Worm (Caenorhabditis elegans) whole organism, L1 larva: ENCODE measurements around the gene csq-1.

Experiments
- C04F5.9 ChIP-seq: sonication (generic microtip); optimal IDR thresholded peaks from 2 replicates; lab custom pipeline; 2016; ENCODE audit warnings: missing genetic modification characterization, missing compliant biosample characterization
- C16A3.4 ChIP-seq: fragments of 150-350 bp; optimal IDR thresholded peaks from 2 replicates; lab custom pipeline; 2014; ENCODE audit warnings: missing biosample characterization, missing genetic modification characterization
- C34B4.2 ChIP-seq: sonication (generic microtip); optimal IDR thresholded peaks from 2 replicates; lab custom pipeline; 2017; ENCODE audit warnings: mild to moderate bottlenecking, missing genetic modification characterization, missing compliant biosample characterization
- F16B12.6 ChIP-seq: fragments of 150-350 bp; optimal IDR thresholded peaks from 2 replicates; lab custom pipeline; 2014; ENCODE audit warnings: missing biosample characterization, missing genetic modification characterization
- alr-1 ChIP-seq: fragments of 200-800 bp; sonication (Bioruptor generic); optimal IDR thresholded peaks from 2 replicates; lab custom pipeline; 2018; ENCODE audit warnings: borderline replicate concordance, mild to moderate bottlenecking, missing genetic modification characterization, missing compliant biosample characterization
- aly-2 ChIP-seq: fragments of 150-350 bp; optimal IDR thresholded peaks from 2 replicates; lab custom pipeline; 2014; ENCODE audit warnings: missing biosample characterization, missing genetic modification characterization
- ama-1 ChIP-seq: fragments of 150-350 bp; optimal IDR thresholded peaks from 2 replicates; lab custom pipeline; 2014
- blmp-1 ChIP-seq: fragments of 150-350 bp; optimal IDR thresholded peaks from 2 replicates; lab custom pipeline; 2014; ENCODE audit warnings: missing biosample characterization, missing genetic modification characterization
- ceh-8 ChIP-seq: fragments of 200-800 bp; sonication (Bioruptor generic); optimal IDR thresholded peaks from 2 replicates; lab custom pipeline; 2018; ENCODE audit warnings: mild to moderate bottlenecking, missing genetic modification characterization, moderate library complexity, missing compliant biosample characterization
- ceh-88 ChIP-seq: fragments of 200-800 bp; sonication (Bioruptor generic); IDR thresholded peaks from 2 replicates; pipeline ENCODE4 v1.3.6; 2022; ENCODE audit warnings: missing genetic modification characterization, missing compliant biosample characterization
- ceh-90 ChIP-seq: sonication (generic microtip); optimal IDR thresholded peaks from 2 replicates; lab custom pipeline; 2016; ENCODE audit warnings: missing genetic modification characterization, missing compliant biosample characterization
- dpl-1 ChIP-seq, 3 experiments: fragments of 150-350 bp in 2 of 3; sonication (generic microtip) in 1 of 3; optimal IDR thresholded peaks; 2 replicates each; lab custom pipeline; 2014 to 2017; ENCODE audit warnings: missing biosample characterization in 3 of 3, missing genetic modification characterization in 3 of 3, missing genetic modification reagents in 3 of 3
- dsc-1 ChIP-seq: sonication (generic microtip); optimal IDR thresholded peaks from 2 replicates; lab custom pipeline; 2016; ENCODE audit warnings: mild to moderate bottlenecking, missing genetic modification characterization, missing compliant biosample characterization
- efl-1 ChIP-seq, 4 experiments: fragments of 150-350 bp; optimal IDR thresholded peaks in 3 of 4; peaks in 1 of 4; 1 replicate in 1 of 4; 2 replicates in 3 of 4; lab custom pipeline; 2014; ENCODE audit warnings: missing biosample characterization in 2 of 4, missing genetic modification characterization in 2 of 4, missing genetic modification reagents in 2 of 4
- egl-13 ChIP-seq: sonication (generic microtip); optimal IDR thresholded peaks from 2 replicates; lab custom pipeline; 2016; ENCODE audit warnings: missing genotype, missing genetic modification reagents, missing genetic modification characterization, missing compliant biosample characterization
- egl-27 ChIP-seq, 2 experiments: fragments of 150-350 bp in 1 of 2; sonication (generic microtip); optimal IDR thresholded peaks; 3 replicates each; lab custom pipeline; 2017 to 2018; ENCODE audit warnings: missing biosample characterization in 2 of 2, missing genetic modification characterization in 2 of 2, missing genetic modification reagents in 2 of 2
- elt-3 ChIP-seq, 6 experiments: fragments of 150-350 bp in 1 of 6; sonication (generic microtip); optimal IDR thresholded peaks; 2 replicates each; lab custom pipeline; 2017 to 2018; ENCODE audit warnings: missing biosample characterization in 6 of 6, missing genetic modification characterization in 6 of 6, inconsistent platforms in 1 of 6
- fkh-10 ChIP-seq: sonication (generic microtip); optimal IDR thresholded peaks from 2 replicates; lab custom pipeline; 2017; ENCODE audit warnings: missing biosample characterization, missing genetic modification reagents, missing genetic modification characterization
- fkh-4 ChIP-seq: sonication (generic microtip); optimal IDR thresholded peaks from 2 replicates; lab custom pipeline; 2016; ENCODE audit warnings: missing compliant biosample characterization, missing genetic modification characterization, borderline replicate concordance
- fos-1 ChIP-seq: fragments of 150-350 bp; optimal IDR thresholded peaks from 2 replicates; lab custom pipeline; 2014; ENCODE audit warnings: missing biosample characterization, missing genetic modification characterization
- hlh-17 ChIP-seq: fragments of 200-800 bp; sonication (Bioruptor generic); optimal IDR thresholded peaks from 2 replicates; lab custom pipeline; 2018; ENCODE audit warnings: missing genetic modification characterization, mild to moderate bottlenecking, missing compliant biosample characterization, moderate library complexity, borderline replicate concordance
- jun-1 ChIP-seq: fragments of 150-350 bp; optimal IDR thresholded peaks from 2 replicates; lab custom pipeline; 2014; ENCODE audit warnings: missing biosample characterization, missing genetic modification reagents, missing genetic modification characterization
- lin-13 ChIP-seq: fragments of 150-350 bp; optimal IDR thresholded peaks from 2 replicates; lab custom pipeline; 2014; ENCODE audit warnings: missing biosample characterization, missing genetic modification reagents, missing genetic modification characterization
- lin-15B ChIP-seq: fragments of 150-350 bp; sonication (generic microtip); optimal IDR thresholded peaks from 3 replicates; lab custom pipeline; 2014; ENCODE audit warnings: missing biosample characterization, missing genetic modification characterization
- lir-3 ChIP-seq: sonication (generic microtip); optimal IDR thresholded peaks from 2 replicates; lab custom pipeline; 2016; ENCODE audit warnings: mild to moderate bottlenecking, missing genetic modification characterization, moderate library complexity, missing compliant biosample characterization; ENCODE audit not compliant: poor library complexity
- lsy-2 ChIP-seq, 2 experiments: fragments of 150-350 bp; optimal IDR thresholded peaks; 2 replicates each; lab custom pipeline; 2014; ENCODE audit warnings: missing biosample characterization in 2 of 2, missing genetic modification characterization in 2 of 2
- mab-9 ChIP-seq: fragments of 200-800 bp; sonication (Bioruptor generic); IDR thresholded peaks from 2 replicates; pipeline ENCODE4 v1.3.6; 2022; ENCODE audit warnings: missing genetic modification reagents, missing genetic modification characterization, missing compliant biosample characterization
- mdl-1 ChIP-seq, 2 experiments: fragments of 150-350 bp; optimal IDR thresholded peaks; 2 replicates each; lab custom pipeline; 2014 to 2017; ENCODE audit warnings: missing biosample characterization in 2 of 2, missing genetic modification characterization in 2 of 2, inconsistent platforms in 1 of 2
- mef-2 ChIP-seq: fragments of 150-350 bp; optimal IDR thresholded peaks from 2 replicates; lab custom pipeline; 2014; ENCODE audit warnings: missing biosample characterization, missing genetic modification characterization
- nhr-12 ChIP-seq: sonication (generic microtip); optimal IDR thresholded peaks from 2 replicates; lab custom pipeline; 2017; ENCODE audit warnings: missing biosample characterization, missing genetic modification characterization
- nhr-20 ChIP-seq: sonication (generic microtip); optimal IDR thresholded peaks from 2 replicates; lab custom pipeline; 2016; ENCODE audit warnings: mild to moderate bottlenecking, missing genetic modification characterization, missing compliant biosample characterization
- nhr-237 ChIP-seq: fragments of 150-350 bp; optimal IDR thresholded peaks from 2 replicates; lab custom pipeline; 2014; ENCODE audit warnings: missing biosample characterization, missing genetic modification characterization
- nhr-28 ChIP-seq: fragments of 150-350 bp; optimal IDR thresholded peaks from 2 replicates; lab custom pipeline; 2014; ENCODE audit warnings: missing biosample characterization, missing genetic modification characterization
- nhr-47 ChIP-seq: sonication (generic microtip); optimal IDR thresholded peaks from 2 replicates; lab custom pipeline; 2016; ENCODE audit warnings: mild to moderate bottlenecking, missing genetic modification characterization, moderate library complexity, missing compliant biosample characterization
- nhr-77 ChIP-seq: fragments of 150-350 bp; optimal IDR thresholded peaks from 2 replicates; lab custom pipeline; 2014; ENCODE audit warnings: missing biosample characterization, missing genetic modification characterization
- nhr-84 ChIP-seq: sonication (generic microtip); optimal IDR thresholded peaks from 2 replicates; lab custom pipeline; 2017; ENCODE audit warnings: missing biosample characterization, missing genetic modification characterization
- nhr-90 ChIP-seq: sonication (generic microtip); optimal IDR thresholded peaks from 2 replicates; lab custom pipeline; 2016; ENCODE audit warnings: mild to moderate bottlenecking, missing genetic modification characterization, missing compliant biosample characterization; ENCODE audit not compliant: poor library complexity
- pag-3 ChIP-seq: sonication (generic microtip); optimal IDR thresholded peaks from 2 replicates; lab custom pipeline; 2017; ENCODE audit warnings: missing genetic modification characterization, mild to moderate bottlenecking, missing compliant biosample characterization, antibody characterized with exemption, borderline replicate concordance; ENCODE audit not compliant: insufficient read depth
- pax-3 ChIP-seq: fragments of 200-800 bp; sonication (Bioruptor generic); optimal IDR thresholded peaks from 2 replicates; lab custom pipeline; 2018; ENCODE audit warnings: mild to moderate bottlenecking, missing genetic modification characterization, moderate library complexity, missing compliant biosample characterization
- pqm-1 ChIP-seq: sonication (generic microtip); optimal IDR thresholded peaks from 3 replicates; lab custom pipeline; 2017; ENCODE audit warnings: missing biosample characterization, missing genetic modification characterization
- skn-1 ChIP-seq: fragments of 150-350 bp; optimal IDR thresholded peaks from 2 replicates; lab custom pipeline; 2014; ENCODE audit warnings: missing biosample characterization, missing genetic modification characterization
- snpc-4 ChIP-seq: fragments of 150-350 bp; optimal IDR thresholded peaks from 2 replicates; lab custom pipeline; 2014; ENCODE audit warnings: missing biosample characterization, missing genetic modification characterization
- sup-37 ChIP-seq: fragments of 200-800 bp; sonication (Bioruptor generic); optimal IDR thresholded peaks from 2 replicates; lab custom pipeline; 2018; ENCODE audit warnings: mild to moderate bottlenecking, missing genetic modification characterization, missing compliant biosample characterization
- tlp-1 ChIP-seq: fragments of 150-350 bp; optimal IDR thresholded peaks from 2 replicates; lab custom pipeline; 2014; ENCODE audit warnings: missing biosample characterization, missing genetic modification characterization
- unc-130 ChIP-seq: fragments of 150-350 bp; optimal IDR thresholded peaks from 2 replicates; lab custom pipeline; 2017; ENCODE audit warnings: missing biosample characterization, missing genetic modification characterization, inconsistent platforms
- unc-30 ChIP-seq: sonication (generic microtip); optimal IDR thresholded peaks from 2 replicates; lab custom pipeline; 2017; ENCODE audit warnings: missing biosample characterization, missing genetic modification characterization
- unc-62 ChIP-seq: fragments of 150-350 bp; optimal IDR thresholded peaks from 2 replicates; lab custom pipeline; 2014; ENCODE audit warnings: missing biosample characterization, missing genetic modification reagents, missing genetic modification characterization
- unc-86 ChIP-seq: sonication (generic microtip); optimal IDR thresholded peaks from 2 replicates; lab custom pipeline; 2016; ENCODE audit warnings: missing genetic modification characterization, missing compliant biosample characterization
- unc-98 ChIP-seq: fragments of 200-800 bp; sonication (Bioruptor generic); IDR thresholded peaks from 2 replicates; pipeline ENCODE4 v1.3.6; 2022; ENCODE audit warnings: missing genetic modification characterization, missing compliant biosample characterization
- vab-15 ChIP-seq: sonication (generic microtip); optimal IDR thresholded peaks from 2 replicates; lab custom pipeline; 2017; ENCODE audit warnings: missing genotype, mild to moderate bottlenecking, missing genetic modification characterization, missing compliant biosample characterization
- xbp-1 ChIP-seq: sonication (generic microtip); optimal IDR thresholded peaks from 2 replicates; lab custom pipeline; 2016; ENCODE audit warnings: missing genetic modification characterization, missing compliant biosample characterization
- ztf-11 ChIP-seq, 2 experiments: sonication (generic microtip); optimal IDR thresholded peaks; 2 replicates each; lab custom pipeline; 2016 to 2017; ENCODE audit warnings: missing genetic modification characterization in 2 of 2, missing biosample characterization in 1 of 2, missing compliant biosample characterization in 1 of 2
- ztf-4 ChIP-seq: fragments of 150-350 bp; optimal IDR thresholded peaks from 2 replicates; lab custom pipeline; 2014; ENCODE audit warnings: missing biosample characterization, missing genetic modification characterization

Gene csq-1

DNA sequence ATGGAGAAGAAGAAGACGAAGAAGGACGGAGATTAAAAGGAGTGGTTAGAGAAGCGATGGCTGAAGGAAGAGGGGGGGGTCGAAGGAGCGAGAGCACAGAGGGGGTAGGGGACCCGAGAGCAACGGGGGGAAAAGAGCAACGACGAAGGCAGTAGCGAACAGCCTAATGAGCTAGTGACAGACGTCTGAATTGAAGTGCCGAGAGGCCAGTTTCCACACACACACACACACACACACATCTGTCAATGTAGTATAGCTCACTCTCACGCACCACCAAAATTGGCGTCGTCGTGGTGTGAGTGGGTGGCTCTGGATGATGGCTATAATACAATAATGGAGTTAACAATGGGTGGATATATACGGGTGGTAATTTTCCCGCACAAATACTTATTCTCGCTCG lies 48.0 kb upstream of the csq-1 start (continued):
- TF ChIP-seq lin-15B (tag; lab: Kevin White, UChicago) (no peak), unc-62 (no peak), fkh-10 (GFP tag; lab: Kevin White, UChicago) (peak; percentile 40), blmp-1 (tag; lab: Kevin White, UChicago) (no peak), unc-98 (GFP tag; lab: Robert Waterston, UW) (no peak), nhr-20 (no peak), unc-130 (tag; lab: Kevin White, UChicago) (no peak), ztf-11 (tag; optimal IDR thresholded peaks at IDR 0.05; lab: Kevin White, UChicago) (no peak), nhr-77 (no peak), nhr-237 (tag; lab: Kevin White, UChicago) (no peak), dpl-1 (GFP tag; optimal IDR thresholded peaks at IDR 0.05; lab: Kevin White, UChicago) (no peak), mdl-1 (tag; optimal IDR thresholded peaks at IDR 0.05; lab: Kevin White, UChicago) (no peak), unc-30 (tag; lab: Kevin White, UChicago) (no peak), lsy-2 (tag; optimal IDR thresholded peaks at IDR 0.05; lab: Kevin White, UChicago) (peak in 1 of 2 experiments; percentile 34), fos-1 (no peak), snpc-4 (tag; lab: Kevin White, UChicago) (peak; percentile 20), dsc-1 (tag; lab: Kevin White, UChicago) (no peak), elt-3 (tag; optimal IDR thresholded peaks at IDR 0.05; lab: Kevin White, UChicago) (no peak), egl-13 (tag; lab: Kevin White, UChicago) (no peak), pag-3 (no peak), pax-3 (tag; lab: Kevin White, UChicago) (no peak), F16B12.6 (tag; lab: Kevin White, UChicago) (no peak), fkh-4 (no peak), lir-3 (tag; lab: Kevin White, UChicago) (no peak), ceh-8 (GFP tag; lab: Kevin White, UChicago) (peak; percentile 25), ztf-4 (no peak), egl-27 (tag; optimal IDR thresholded peaks at IDR 0.05; lab: Kevin White, UChicago) (no peak), C34B4.2 (tag; lab: Kevin White, UChicago) (no peak), sup-37 (GFP tag; lab: Kevin White, UChicago) (no peak), mab-9 (no peak), hlh-17 (GFP tag; lab: Kevin White, UChicago) (no peak), skn-1 (tag; lab: Kevin White, UChicago) (no peak), C04F5.9 (tag; lab: Kevin White, UChicago) (no peak), vab-15 (tag; lab: Kevin White, UChicago) (no peak), mef-2 (no peak), efl-1 (optimal IDR thresholded peaks at IDR 0.05; lab: Kevin White, UChicago) (no peak), efl-1 (GFP tag; optimal IDR thresholded peaks at IDR 0.05 in 1 of 2; lab: Kevin White, UChicago) (no peak), lin-13 (GFP tag; lab: Kevin White, UChicago) (no peak), jun-1 (tag; lab: Kevin White, UChicago) (no peak), nhr-28 (no peak), alr-1 (tag; lab: Kevin White, UChicago) (no peak), unc-86 (tag; lab: Kevin White, UChicago) (no peak), nhr-47 (no peak), ceh-88 (no peak), nhr-12 (tag; lab: Kevin White, UChicago) (no peak), nhr-90 (tag; lab: Kevin White, UChicago) (no peak), aly-2 (tag; lab: Kevin White, UChicago) (no peak), ceh-90 (tag; lab: Kevin White, UChicago) (no peak), xbp-1 (tag; lab: Kevin White, UChicago) (no peak), nhr-84 (no peak), pqm-1 (no peak), C16A3.4 (tag; lab: Kevin White, UChicago) (no peak), tlp-1 (no peak), ama-1 (lab: Kevin White, UChicago) (no peak)
